Worm (Caenorhabditis elegans): ENCODE measurements around the gene D2062.4.

DNA sequence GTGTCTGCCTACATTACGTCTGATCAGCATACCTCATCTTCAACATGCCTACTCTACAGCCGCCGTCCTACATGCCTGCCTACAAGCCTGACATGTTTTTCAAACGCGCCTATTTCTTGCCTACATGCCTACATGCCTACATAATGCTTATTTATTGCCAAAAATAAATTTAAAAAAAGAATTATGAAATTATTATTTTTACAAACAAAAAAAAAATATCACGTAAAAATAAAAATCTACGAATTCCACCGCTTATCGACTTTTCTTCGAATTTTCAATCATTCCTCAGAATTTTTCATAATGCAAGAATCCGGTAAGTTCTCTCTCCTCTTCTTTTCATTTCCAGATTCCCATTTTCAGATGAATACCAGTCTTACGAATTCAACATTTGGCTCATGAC lies 722 bp upstream of the D2062.4 start, which contains the start of gene D2062.5:
- TF ChIP-seq mes-2 (tag; optimal IDR thresholded peaks at IDR 0.05; ENCODE audit: poor library complexity, severe bottlenecking) (no peak), madf-5 (GFP tag; IDR thresholded peaks at IDR 0.05) (no peak), lin-13 (GFP tag; optimal IDR thresholded peaks at IDR 0.05) (no peak), ces-1 (GFP tag; optimal IDR thresholded peaks at IDR 0.05) (no peak), zag-1 (tag; optimal IDR thresholded peaks at IDR 0.05) (no peak), set-16 (GFP tag; IDR thresholded peaks at IDR 0.05) (no peak), gei-8 (GFP tag; optimal IDR thresholded peaks at IDR 0.05) (no peak), ama-1 (optimal IDR thresholded peaks at IDR 0.05) (no peak), fkh-10 (GFP tag; optimal IDR thresholded peaks at IDR 0.05) (no peak)
